Worm (Caenorhabditis elegans): ENCODE measurements around the gene ostb-1.
A peak's percentile ranks its signal among the peaks of the same experiment; 100 is the strongest.

The ostb-1 gene

ce11 chrII:7870062-7870461 lies 5.8 kb downstream of the ostb-1 start, which contains the start of gene ztf-17:
Gene ztf-17, minus strand, starts transcription at chrII:7870162.
- TF ChIP-seq med-1 (GFP tag; optimal IDR thresholded peaks at IDR 0.05; ENCODE audit: insufficient read depth) (no peak), tab-1 (GFP tag; IDR thresholded peaks at IDR 0.05) (no peak), klf-2 (GFP tag; conservative IDR thresholded peaks at IDR 0.05) (no peak), cog-1 (tag; optimal IDR thresholded peaks at IDR 0.05) (no peak), T22C8.4 (GFP tag; IDR thresholded peaks at IDR 0.05) (no peak), flt-1 (GFP tag; IDR thresholded peaks at IDR 0.05) (no peak), ztf-29 (GFP tag; IDR thresholded peaks at IDR 0.05) (no peak), ztf-23 (GFP tag; IDR thresholded peaks at IDR 0.05) (no peak), ref-1 (GFP tag; conservative IDR thresholded peaks at IDR 0.05) (no peak)

DNA sequence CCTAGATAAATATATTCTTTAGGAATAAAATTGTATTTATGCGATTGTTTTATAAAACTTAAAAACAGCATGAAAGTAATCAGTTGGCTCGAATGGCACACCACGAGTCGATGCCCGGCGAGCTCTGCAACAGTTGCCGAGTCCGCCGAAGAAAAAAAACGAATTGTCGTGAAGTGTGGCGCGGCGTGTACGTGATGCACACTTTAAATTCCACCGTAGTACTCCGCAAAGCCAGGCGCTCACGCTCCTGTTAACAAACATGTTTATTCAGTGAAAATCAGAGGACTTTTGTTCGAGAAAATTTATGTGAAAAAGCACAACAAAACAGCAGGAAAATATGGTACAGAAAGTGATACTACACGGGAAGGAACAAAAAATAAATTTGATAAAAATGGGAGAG lies 6.3 kb downstream of the ostb-1 start:
- TF ChIP-seq ztf-23 (GFP tag; IDR thresholded peaks at IDR 0.05) (no peak), flt-1 (GFP tag; IDR thresholded peaks at IDR 0.05) (0 out of 2 replicates have a peak, but pooled peaks have one; percentile 20)

DNA sequence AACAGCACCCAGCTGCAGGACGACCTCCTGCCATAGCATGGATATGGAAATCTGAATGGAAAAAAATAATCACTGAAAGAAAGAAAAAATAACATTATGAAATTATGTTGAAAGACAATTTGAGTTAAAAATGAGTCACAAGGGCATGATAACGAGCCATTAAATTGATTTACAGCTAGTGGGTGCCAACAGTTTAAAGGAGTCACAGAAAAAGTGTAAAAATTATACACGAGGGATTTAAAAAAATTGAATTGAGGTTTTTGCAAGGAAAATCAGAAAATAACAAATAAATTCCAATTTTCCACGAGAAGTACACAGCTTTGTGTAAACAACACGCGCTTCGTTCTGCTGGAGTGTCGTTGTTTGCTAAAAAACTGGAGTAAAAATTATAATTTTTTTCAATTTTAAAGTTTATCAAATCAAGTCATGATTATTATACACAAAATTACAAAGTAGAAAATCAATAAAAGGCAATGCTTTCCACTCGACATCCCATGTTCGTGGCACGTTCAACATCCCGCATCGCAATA lies 9.6 kb downstream of the ostb-1 start, which contains the start of gene T01H3.3:
Gene T01H3.3, minus strand, starts transcription at position 51 of the 530 bp plus-strand sequence.
- no peak for TF ChIP-seq ref-1 (GFP tag; conservative IDR thresholded peaks at IDR 0.05)
- TF ChIP-seq ztf-23 (GFP tag; IDR thresholded peaks at IDR 0.05): no peak
- TF ChIP-seq klf-2 (GFP tag; conservative IDR thresholded peaks at IDR 0.05): no peak
- no peak for TF ChIP-seq cog-1 (tag; optimal IDR thresholded peaks at IDR 0.05)

- TF ChIP-seq ztf-29 (GFP tag; IDR thresholded peaks at IDR 0.05): no peak
- no peak for TF ChIP-seq tab-1 (GFP tag; IDR thresholded peaks at IDR 0.05)
- no peak for TF ChIP-seq T22C8.4 (GFP tag; IDR thresholded peaks at IDR 0.05)
- no peak for TF ChIP-seq klf-2 (GFP tag; conservative IDR thresholded peaks at IDR 0.05)
- TF ChIP-seq flt-1 (GFP tag; IDR thresholded peaks at IDR 0.05): no peak
- TF ChIP-seq ztf-23 (GFP tag; IDR thresholded peaks at IDR 0.05): no peak
- TF ChIP-seq ref-1 (GFP tag; conservative IDR thresholded peaks at IDR 0.05): no peak
- no peak for TF ChIP-seq med-1 (GFP tag; optimal IDR thresholded peaks at IDR 0.05; ENCODE audit: insufficient read depth)
- TF ChIP-seq cog-1 (tag; optimal IDR thresholded peaks at IDR 0.05): no peak
Observed at ce11 chrII:7877744-7878468, 13.6 kb downstream of the ostb-1 start, which contains the start of gene T01H3.2. Gene T01H3.2, minus strand, starts transcription at chrII:7877994.

ce11 chrII:7879266-7879718 lies 15.0 kb downstream of the ostb-1 start, which contains the start of the genes vha-4 and T01H3.5:
Gene vha-4, minus strand, starts transcription at chrII:7879316.
Gene T01H3.5, plus strand, starts transcription at chrII:7879616.
- TF ChIP-seq ztf-29 (GFP tag; IDR thresholded peaks at IDR 0.05) (no peak), tab-1 (GFP tag; IDR thresholded peaks at IDR 0.05) (no peak), cog-1 (tag; optimal IDR thresholded peaks at IDR 0.05) (no peak), klf-2 (GFP tag; conservative IDR thresholded peaks at IDR 0.05) (no peak), T22C8.4 (GFP tag; IDR thresholded peaks at IDR 0.05) (no peak), ref-1 (GFP tag; conservative IDR thresholded peaks at IDR 0.05) (no peak), flt-1 (GFP tag; IDR thresholded peaks at IDR 0.05) (no peak), ztf-23 (GFP tag; IDR thresholded peaks at IDR 0.05) (no peak), med-1 (GFP tag; optimal IDR thresholded peaks at IDR 0.05; ENCODE audit: insufficient read depth) (no peak)

- no peak for TF ChIP-seq med-1 (GFP tag; optimal IDR thresholded peaks at IDR 0.05; ENCODE audit: insufficient read depth)
- TF ChIP-seq ztf-23 (GFP tag; IDR thresholded peaks at IDR 0.05): no peak
- no peak for TF ChIP-seq tab-1 (GFP tag; IDR thresholded peaks at IDR 0.05)
- no peak for TF ChIP-seq flt-1 (GFP tag; IDR thresholded peaks at IDR 0.05)
- TF ChIP-seq T22C8.4 (GFP tag; IDR thresholded peaks at IDR 0.05): no peak
Observed at ce11 chrII:7880373-7880862, 16.1 kb downstream of the ostb-1 start, which contains the start of gene perm-1. Gene perm-1, plus strand, starts transcription at chrII:7880812.

ce11 chrII:7883163-7883562 lies 18.9 kb downstream of the ostb-1 start:
- TF ChIP-seq ztf-23 (GFP tag; IDR thresholded peaks at IDR 0.05) (peak; percentile 66; the same call in 1 of the 2 replicates), klf-2 (GFP tag; conservative IDR thresholded peaks at IDR 0.05) (peak; percentile 52; the same call in 1 of the 2 replicates)

DNA sequence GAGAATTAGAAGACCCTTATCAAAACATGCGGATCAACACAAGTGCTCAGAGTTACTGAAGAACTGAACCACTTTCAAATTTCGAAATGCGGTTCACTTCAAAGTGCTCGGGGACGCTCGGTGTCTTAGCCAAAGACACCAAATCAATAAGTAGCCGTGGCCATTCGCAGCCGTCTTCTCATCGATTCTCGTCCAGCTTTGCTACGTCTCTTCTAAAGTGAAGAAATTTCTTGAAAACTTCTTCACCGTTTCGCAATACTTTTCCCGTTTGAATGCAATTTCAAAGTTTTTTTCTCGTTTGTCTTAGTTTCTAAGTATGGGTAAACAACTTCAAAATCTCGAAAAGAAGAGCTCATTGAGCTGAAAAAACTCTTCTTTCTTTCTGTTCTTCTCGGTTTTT lies 20.6 kb downstream of the ostb-1 start:
- TF ChIP-seq flt-1 (GFP tag; IDR thresholded peaks at IDR 0.05) (no peak), klf-2 (GFP tag; conservative IDR thresholded peaks at IDR 0.05) (no peak), cog-1 (tag; optimal IDR thresholded peaks at IDR 0.05) (no peak), tab-1 (GFP tag; IDR thresholded peaks at IDR 0.05) (no peak), ref-1 (GFP tag; conservative IDR thresholded peaks at IDR 0.05) (no peak), ztf-29 (GFP tag; IDR thresholded peaks at IDR 0.05) (no peak)

ce11 chrII:7887295-7887694 lies 23.0 kb downstream of the ostb-1 start:
- no peak for TF ChIP-seq tab-1 (GFP tag; IDR thresholded peaks at IDR 0.05)
- TF ChIP-seq T22C8.4 (GFP tag; IDR thresholded peaks at IDR 0.05): no peak
- TF ChIP-seq klf-2 (GFP tag; conservative IDR thresholded peaks at IDR 0.05): no peak

DNA sequence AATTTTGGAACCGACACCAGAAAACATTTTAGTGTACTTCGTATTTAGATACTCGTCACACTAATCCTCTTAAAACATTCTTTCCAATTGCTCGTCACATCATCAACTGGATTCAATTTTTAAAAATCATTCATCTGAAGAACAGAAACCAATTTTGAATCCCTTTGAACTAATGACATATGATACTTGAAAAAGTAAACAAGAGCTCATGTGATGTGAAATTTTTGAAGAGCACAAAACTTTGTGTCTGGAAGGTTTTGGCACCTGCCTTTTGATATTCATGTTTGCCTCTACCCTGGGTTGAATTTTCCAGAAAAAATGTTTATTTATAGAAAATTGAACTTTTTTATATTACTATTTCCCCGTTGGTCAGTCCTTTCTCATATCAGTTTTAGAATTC lies 24.5 kb downstream of the ostb-1 start:
- TF ChIP-seq klf-2 (GFP tag; conservative IDR thresholded peaks at IDR 0.05): no peak
- TF ChIP-seq ztf-29 (GFP tag; IDR thresholded peaks at IDR 0.05): no peak
- no peak for TF ChIP-seq ref-1 (GFP tag; conservative IDR thresholded peaks at IDR 0.05)
- no peak for TF ChIP-seq ztf-23 (GFP tag; IDR thresholded peaks at IDR 0.05)
- no peak for TF ChIP-seq cog-1 (tag; optimal IDR thresholded peaks at IDR 0.05)
- no peak for TF ChIP-seq med-1 (GFP tag; optimal IDR thresholded peaks at IDR 0.05; ENCODE audit: insufficient read depth)
- no peak for TF ChIP-seq tab-1 (GFP tag; IDR thresholded peaks at IDR 0.05)
- TF ChIP-seq T22C8.4 (GFP tag; IDR thresholded peaks at IDR 0.05): no peak
- no peak for TF ChIP-seq flt-1 (GFP tag; IDR thresholded peaks at IDR 0.05)
